Worm (Caenorhabditis elegans) whole organism, mixed stage, embryonic: ENCODE measurements around the gene sec-61.A.

Experiments used
- M03D4.4 ChIP-seq: sonication (generic microtip); optimal IDR thresholded peaks from 2 replicates; lab custom pipeline; 2017; ENCODE audit warnings: mild to moderate bottlenecking, missing genetic modification characterization, missing compliant biosample characterization
- bed-3 ChIP-seq: fragments of 200-800 bp; sonication (Bioruptor generic); optimal IDR thresholded peaks from 3 replicates; lab custom pipeline; 2018; ENCODE audit warnings: mild to moderate bottlenecking, missing genetic modification characterization, moderate library complexity, missing compliant biosample characterization
- blmp-1 ChIP-seq: fragments of 150-350 bp; optimal IDR thresholded peaks from 2 replicates; lab custom pipeline; 2014; ENCODE audit warnings: missing biosample characterization, missing genetic modification characterization
- ceh-39 ChIP-seq: fragments of 150-350 bp; optimal IDR thresholded peaks from 2 replicates; lab custom pipeline; 2014; ENCODE audit warnings: missing biosample characterization, missing genetic modification characterization
- ceh-43 ChIP-seq: fragments of 200-800 bp; sonication (Bioruptor generic); optimal IDR thresholded peaks from 2 replicates; lab custom pipeline; 2018; ENCODE audit warnings: mild to moderate bottlenecking, missing genetic modification characterization, moderate library complexity, missing compliant biosample characterization
- ceh-83 ChIP-seq: fragments of 200-800 bp; sonication (Bioruptor generic); optimal IDR thresholded peaks from 2 replicates; lab custom pipeline; 2018; ENCODE audit warnings: mild to moderate bottlenecking, missing genetic modification characterization, missing compliant biosample characterization
- ces-1 ChIP-seq: fragments of 150-350 bp; optimal IDR thresholded peaks from 2 replicates; lab custom pipeline; 2014; ENCODE audit warnings: missing biosample characterization, missing genetic modification reagents, missing genetic modification characterization
- cnd-1 ChIP-seq: fragments of 200-800 bp; sonication (Bioruptor generic); optimal IDR thresholded peaks from 2 replicates; lab custom pipeline; 2018; ENCODE audit warnings: mild to moderate bottlenecking, missing genetic modification characterization, missing compliant biosample characterization
- drap-1 ChIP-seq: fragments of 200-800 bp; sonication (Bioruptor generic); optimal IDR thresholded peaks from 3 replicates; lab custom pipeline; 2018; ENCODE audit warnings: mild to moderate bottlenecking, missing genetic modification characterization, missing compliant biosample characterization
- elt-1 ChIP-seq: sonication (generic microtip); optimal IDR thresholded peaks from 2 replicates; lab custom pipeline; 2017; ENCODE audit warnings: missing genetic modification characterization, mild to moderate bottlenecking, missing compliant biosample characterization, antibody characterized with exemption, moderate library complexity, borderline replicate concordance; ENCODE audit not compliant: insufficient read depth
- flh-1 ChIP-seq: fragments of 200-800 bp; sonication (Bioruptor generic); optimal IDR thresholded peaks from 2 replicates; lab custom pipeline; 2018; ENCODE audit warnings: mild to moderate bottlenecking, missing genetic modification characterization, moderate library complexity, missing compliant biosample characterization
- lin-13 ChIP-seq: fragments of 150-350 bp; optimal IDR thresholded peaks from 2 replicates; lab custom pipeline; 2014; ENCODE audit warnings: missing biosample characterization, missing genetic modification characterization
- lsy-2 ChIP-seq: fragments of 150-350 bp; optimal IDR thresholded peaks from 2 replicates; lab custom pipeline; 2014; ENCODE audit warnings: missing biosample characterization, missing genetic modification characterization
- mab-5 ChIP-seq: fragments of 150-350 bp; optimal IDR thresholded peaks from 2 replicates; lab custom pipeline; 2014; ENCODE audit warnings: missing biosample characterization, missing genetic modification characterization
- mep-1 ChIP-seq: fragments of 150-350 bp; optimal IDR thresholded peaks from 2 replicates; lab custom pipeline; 2017; ENCODE audit warnings: missing biosample characterization, missing genetic modification reagents, missing genetic modification characterization, inconsistent platforms
- mls-2 ChIP-seq: sonication (generic microtip); optimal IDR thresholded peaks from 2 replicates; lab custom pipeline; 2016; ENCODE audit warnings: mild to moderate bottlenecking, missing genetic modification characterization, moderate library complexity, missing compliant biosample characterization
- nhr-12 ChIP-seq: fragments of 150-350 bp; optimal IDR thresholded peaks from 2 replicates; lab custom pipeline; 2014; ENCODE audit warnings: missing biosample characterization, missing genetic modification characterization
- nhr-2 ChIP-seq: fragments of 150-350 bp; optimal IDR thresholded peaks from 2 replicates; lab custom pipeline; 2014; ENCODE audit warnings: missing biosample characterization, missing genetic modification characterization
- nhr-237 ChIP-seq: fragments of 150-350 bp; optimal IDR thresholded peaks from 2 replicates; lab custom pipeline; 2014; ENCODE audit warnings: missing biosample characterization, missing genetic modification characterization
- nhr-28 ChIP-seq: fragments of 150-350 bp; optimal IDR thresholded peaks from 2 replicates; lab custom pipeline; 2014; ENCODE audit warnings: missing biosample characterization, missing genetic modification characterization
- pha-4 ChIP-seq: fragments of 150-350 bp; optimal IDR thresholded peaks from 2 replicates; lab custom pipeline; 2018; ENCODE audit warnings: missing biosample characterization, missing genetic modification reagents, missing genetic modification characterization
- sem-2 ChIP-seq: fragments of 200-800 bp; sonication (Bioruptor generic); optimal IDR thresholded peaks from 2 replicates; lab custom pipeline; 2018; ENCODE audit warnings: mild to moderate bottlenecking, missing genetic modification characterization, missing compliant biosample characterization
- snpc-4 ChIP-seq: fragments of 150-350 bp; optimal IDR thresholded peaks from 2 replicates; lab custom pipeline; 2014; ENCODE audit warnings: missing biosample characterization, missing genetic modification characterization
- sptf-1 ChIP-seq: sonication (generic microtip); optimal IDR thresholded peaks from 2 replicates; lab custom pipeline; 2017; ENCODE audit warnings: mild to moderate bottlenecking, missing genetic modification characterization, moderate library complexity, missing compliant biosample characterization
- tbx-8 ChIP-seq: fragments of 200-800 bp; sonication (Bioruptor generic); optimal IDR thresholded peaks from 2 replicates; lab custom pipeline; 2018; ENCODE audit warnings: mild to moderate bottlenecking, missing genetic modification characterization, moderate library complexity, missing compliant biosample characterization
- unc-120 ChIP-seq: sonication (generic microtip); optimal IDR thresholded peaks from 2 replicates; lab custom pipeline; 2017; ENCODE audit warnings: missing genetic modification characterization, missing compliant biosample characterization; ENCODE audit not compliant: poor library complexity, severe bottlenecking
- unc-39 ChIP-seq: fragments of 150-350 bp; optimal IDR thresholded peaks from 2 replicates; lab custom pipeline; 2014; ENCODE audit warnings: missing biosample characterization, missing genetic modification characterization
- unc-62 ChIP-seq: fragments of 150-350 bp; optimal IDR thresholded peaks from 2 replicates; lab custom pipeline; 2014; ENCODE audit warnings: missing biosample characterization, missing genetic modification reagents, missing genetic modification characterization
- zip-8 ChIP-seq: fragments of 150-350 bp; optimal IDR thresholded peaks from 2 replicates; lab custom pipeline; 2014; ENCODE audit warnings: missing biosample characterization, missing genetic modification characterization
- ztf-11 ChIP-seq: fragments of 150-350 bp; optimal IDR thresholded peaks from 2 replicates; lab custom pipeline; 2014; ENCODE audit warnings: missing biosample characterization, missing genetic modification characterization

The sec-61.A gene

DNA sequence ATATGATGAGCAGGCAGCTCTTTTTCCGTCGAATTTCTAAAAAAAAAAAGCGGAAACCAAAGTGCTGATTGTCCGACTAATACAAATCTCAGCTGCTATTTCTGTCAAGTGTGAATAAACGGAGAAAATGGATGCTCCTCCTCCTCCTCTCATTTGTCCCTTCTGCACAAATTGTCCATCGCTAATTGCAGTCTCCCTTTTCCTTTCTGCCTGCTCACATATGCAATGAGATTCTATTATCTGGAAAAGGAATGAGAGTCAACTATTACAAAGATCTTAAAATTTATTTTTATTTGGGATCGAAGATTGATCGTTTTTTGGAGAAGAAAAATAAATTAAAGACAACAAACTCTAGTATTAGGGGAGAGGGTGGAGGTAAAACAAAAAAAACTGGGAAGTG lies 2.8 kb downstream of the sec-61.A start:
- TF ChIP-seq ces-1 (GFP tag; lab: Kevin White, UChicago), result peak; percentile 37
- TF ChIP-seq unc-39 (tag; lab: Kevin White, UChicago), result no peak

DNA sequence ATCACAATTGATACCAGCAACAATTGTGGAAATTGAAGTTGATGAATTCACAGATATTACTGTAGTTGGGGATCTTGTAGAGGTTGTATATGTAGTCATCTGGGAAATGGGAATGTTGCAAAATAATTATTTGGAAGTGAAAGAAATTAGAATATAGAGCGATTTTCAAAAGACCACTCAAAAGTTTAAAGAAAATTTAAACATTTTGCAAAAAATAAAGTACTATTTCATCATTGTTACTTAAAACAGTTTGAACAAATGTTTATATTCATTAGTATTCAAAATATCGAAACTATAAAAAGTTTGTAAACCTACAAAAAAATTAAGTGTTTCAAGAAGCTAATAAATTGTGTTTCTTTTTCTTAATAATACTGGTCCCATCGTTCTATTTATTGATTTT lies 8.8 kb downstream of the sec-61.A start, which contains the start of gene Y57G11C.46:
Gene Y57G11C.46 (minus strand): TSS at position 101 of the 400 bp plus-strand sequence.
- TF ChIP-seq nhr-12 (tag; lab: Kevin White, UChicago) (no peak), blmp-1 (no peak), snpc-4 (tag; lab: Kevin White, UChicago) (no peak), ceh-43 (GFP tag; lab: Kevin White, UChicago) (no peak), M03D4.4 (tag; lab: Kevin White, UChicago) (no peak), unc-62 (GFP tag; lab: Kevin White, UChicago) (no peak), sptf-1 (tag; lab: Kevin White, UChicago) (no peak), nhr-237 (tag; lab: Kevin White, UChicago) (no peak), nhr-2 (tag; lab: Kevin White, UChicago) (no peak), pha-4 (tag; lab: Kevin White, UChicago) (no peak), bed-3 (GFP tag; lab: Kevin White, UChicago) (no peak), zip-8 (tag; lab: Kevin White, UChicago) (no peak), mab-5 (tag; lab: Kevin White, UChicago) (no peak), sem-2 (no peak), ztf-11 (tag; lab: Kevin White, UChicago) (no peak)

DNA sequence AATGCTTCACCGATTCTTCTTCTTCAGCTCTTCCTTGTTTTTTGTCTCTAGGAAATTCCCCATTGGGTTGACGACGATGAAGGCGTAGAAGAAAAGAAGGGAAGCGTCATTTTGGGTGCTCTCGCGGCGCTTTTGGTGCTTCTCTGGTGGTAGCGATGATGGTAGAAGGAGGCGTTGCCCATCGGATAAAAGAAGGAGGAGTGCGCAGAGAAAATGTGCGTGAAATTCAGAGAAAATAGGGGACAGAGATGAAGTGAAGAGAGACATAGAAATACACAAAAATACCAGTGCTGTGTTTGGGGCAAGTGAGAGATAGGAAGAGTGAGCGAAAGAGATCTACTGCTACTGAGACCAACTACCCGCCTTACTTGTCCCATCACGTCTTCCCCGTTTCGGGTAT lies 18.2 kb downstream of the sec-61.A start, which contains the start of gene oig-5:
Gene oig-5 (plus strand): TSS at position 301 of the 400 bp plus-strand sequence.
- TF ChIP-seq flh-1 (GFP tag; lab: Kevin White, UChicago), result no peak
- TF ChIP-seq nhr-2 (tag; lab: Kevin White, UChicago), result no peak
- TF ChIP-seq sptf-1 (tag; lab: Kevin White, UChicago), result no peak
- no peak for TF ChIP-seq lsy-2
- no peak for TF ChIP-seq bed-3 (GFP tag; lab: Kevin White, UChicago)
- TF ChIP-seq drap-1 (GFP tag; lab: Kevin White, UChicago), result no peak
- no peak for TF ChIP-seq snpc-4 (tag; lab: Kevin White, UChicago)
- no peak for TF ChIP-seq mab-5 (tag; lab: Kevin White, UChicago)
- no peak for TF ChIP-seq cnd-1
- TF ChIP-seq mep-1 (tag; lab: Kevin White, UChicago), result no peak
- no peak for TF ChIP-seq elt-1 (tag; lab: Kevin White, UChicago)

DNA sequence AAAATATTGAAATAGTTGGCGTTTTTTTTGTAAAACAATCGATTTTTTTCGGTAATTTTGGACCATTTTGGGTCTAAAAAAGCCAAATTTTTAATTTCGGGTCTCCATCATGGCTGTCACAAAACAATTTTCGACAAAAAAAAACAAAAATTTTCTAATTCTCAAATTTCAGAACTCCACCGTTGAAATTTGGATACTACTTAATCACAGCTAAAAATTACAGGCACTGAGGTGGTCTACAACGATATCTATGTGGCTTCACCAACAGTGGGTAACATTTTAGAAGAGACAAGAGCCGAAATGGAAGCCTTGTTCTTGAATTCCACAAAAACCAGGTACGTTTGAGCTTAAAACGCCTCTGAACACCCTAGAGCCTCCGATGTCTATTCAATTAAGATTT lies 22.7 kb downstream of the sec-61.A start, which contains the start of gene Y57G11C.1142:
Gene Y57G11C.1142 (plus strand): TSS at position 301 of the 400 bp plus-strand sequence.
- TF ChIP-seq flh-1 (GFP tag; lab: Kevin White, UChicago) (no peak), ceh-39 (tag; lab: Kevin White, UChicago) (no peak), mls-2 (no peak), elt-1 (tag; lab: Kevin White, UChicago) (no peak), tbx-8 (GFP tag; lab: Kevin White, UChicago) (no peak), nhr-2 (tag; lab: Kevin White, UChicago) (no peak), blmp-1 (no peak), ceh-83 (GFP tag; lab: Kevin White, UChicago) (no peak), lsy-2 (no peak), drap-1 (GFP tag; lab: Kevin White, UChicago) (no peak), nhr-28 (tag; lab: Kevin White, UChicago) (no peak), cnd-1 (no peak), lin-13 (tag; lab: Kevin White, UChicago) (no peak), bed-3 (GFP tag; lab: Kevin White, UChicago) (no peak), nhr-237 (tag; lab: Kevin White, UChicago) (no peak)

DNA sequence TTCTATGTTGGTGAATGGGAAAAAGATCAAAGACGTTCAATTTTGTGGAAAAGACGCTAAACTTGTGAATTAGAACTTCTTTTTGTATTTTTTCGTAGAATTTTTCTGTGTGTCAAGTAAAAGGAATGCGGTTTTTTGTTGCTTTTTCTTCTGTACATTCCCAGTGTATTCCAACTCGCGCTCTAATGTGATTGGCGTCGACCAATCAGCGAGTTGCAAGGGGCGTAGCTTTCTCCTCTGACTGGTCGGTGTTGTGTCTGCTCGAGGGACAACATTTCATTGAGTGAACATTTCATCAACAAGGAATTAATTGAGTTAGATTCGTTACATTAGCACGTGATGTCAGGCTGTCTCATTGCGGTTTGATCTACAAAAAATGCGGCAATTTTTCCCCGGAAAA lies 24.1 kb downstream of the sec-61.A start:
- TF ChIP-seq ceh-83 (GFP tag; lab: Kevin White, UChicago), result no peak
- no peak for TF ChIP-seq mab-5 (tag; lab: Kevin White, UChicago)
- TF ChIP-seq unc-120, result no peak
- no peak for TF ChIP-seq ceh-39 (tag; lab: Kevin White, UChicago)
- TF ChIP-seq nhr-28 (tag; lab: Kevin White, UChicago), result no peak
- TF ChIP-seq elt-1 (tag; lab: Kevin White, UChicago), result no peak
- TF ChIP-seq flh-1 (GFP tag; lab: Kevin White, UChicago), result no peak
- TF ChIP-seq lsy-2, result no peak
- TF ChIP-seq sptf-1 (tag; lab: Kevin White, UChicago), result no peak
- TF ChIP-seq ces-1 (GFP tag; lab: Kevin White, UChicago), result no peak
- no peak for TF ChIP-seq nhr-2 (tag; lab: Kevin White, UChicago)
- TF ChIP-seq ztf-11 (tag; lab: Kevin White, UChicago), result no peak
- no peak for TF ChIP-seq unc-62 (GFP tag; lab: Kevin White, UChicago)
- no peak for TF ChIP-seq pha-4 (tag; lab: Kevin White, UChicago)
